Worm (Caenorhabditis elegans) whole organism, L3 larva: Measurements from ENCODE around the gene evl-14.

Experiments used
- R02D3.7 ChIP-seq: fragments of 150-350 bp; optimal IDR thresholded peaks from 2 replicates; lab custom pipeline; 2014; ENCODE audit warnings: missing biosample characterization, missing genetic modification characterization
- ZK546.5 ChIP-seq: sonication (generic microtip); optimal IDR thresholded peaks from 2 replicates; lab custom pipeline; 2017; ENCODE audit warnings: missing biosample characterization, missing genetic modification characterization
- aly-2 ChIP-seq: fragments of 150-350 bp; optimal IDR thresholded peaks from 2 replicates; lab custom pipeline; 2014; ENCODE audit warnings: missing biosample characterization, missing genetic modification characterization
- ceh-16 ChIP-seq: sonication (generic microtip); optimal IDR thresholded peaks from 2 replicates; lab custom pipeline; 2017; ENCODE audit warnings: missing biosample characterization, missing genetic modification characterization
- ceh-9 ChIP-seq: sonication (generic microtip); optimal IDR thresholded peaks from 2 replicates; lab custom pipeline; 2018; ENCODE audit warnings: missing biosample characterization, missing genetic modification characterization
- egl-5 ChIP-seq: fragments of 150-350 bp; optimal IDR thresholded peaks from 2 replicates; lab custom pipeline; 2017; ENCODE audit warnings: missing biosample characterization, missing genetic modification reagents, missing genetic modification characterization, inconsistent platforms
- elt-1 ChIP-seq: fragments of 150-350 bp; optimal IDR thresholded peaks from 2 replicates; lab custom pipeline; 2014; ENCODE audit warnings: missing biosample characterization, missing genetic modification characterization
- elt-2 ChIP-seq: sonication (generic microtip); optimal IDR thresholded peaks from 2 replicates; lab custom pipeline; 2016; ENCODE audit warnings: missing genetic modification reagents, mild to moderate bottlenecking, missing genetic modification characterization, missing compliant biosample characterization
- elt-3 ChIP-seq, 3 experiments: fragments of 150-350 bp in 1 of 3; sonication (generic microtip) in 2 of 3; optimal IDR thresholded peaks; 2 replicates in 2 of 3; 4 replicates in 1 of 3; lab custom pipeline; 2014 to 2017; ENCODE audit warnings: missing biosample characterization in 3 of 3, missing genetic modification characterization in 3 of 3
- eor-1 ChIP-seq, 2 experiments: fragments of 150-350 bp; optimal IDR thresholded peaks; 2 replicates each; lab custom pipeline; 2014 to 2018; ENCODE audit warnings: missing biosample characterization in 2 of 2, missing genetic modification characterization in 2 of 2
- fkh-10 ChIP-seq: sonication (generic microtip); optimal IDR thresholded peaks from 2 replicates; lab custom pipeline; 2017; ENCODE audit warnings: missing biosample characterization, missing genetic modification reagents, missing genetic modification characterization
- fkh-2 ChIP-seq: fragments of 150-350 bp; optimal IDR thresholded peaks from 2 replicates; lab custom pipeline; 2014; ENCODE audit warnings: missing biosample characterization, missing genetic modification reagents, missing genetic modification characterization
- hmg-11 ChIP-seq: sonication (generic microtip); optimal IDR thresholded peaks from 2 replicates; lab custom pipeline; 2016; ENCODE audit warnings: missing genetic modification characterization, missing compliant biosample characterization
- lin-15B ChIP-seq: fragments of 150-350 bp; optimal IDR thresholded peaks from 2 replicates; lab custom pipeline; 2014; ENCODE audit warnings: missing biosample characterization, missing genetic modification characterization
- lin-39 ChIP-seq: fragments of 150-350 bp; optimal IDR thresholded peaks from 2 replicates; lab custom pipeline; 2018; ENCODE audit warnings: missing biosample characterization, missing genetic modification reagents, missing genetic modification characterization
- lsy-12 ChIP-seq: sonication (generic microtip); optimal IDR thresholded peaks from 2 replicates; lab custom pipeline; 2016; ENCODE audit warnings: mild to moderate bottlenecking, missing genetic modification characterization, missing compliant biosample characterization
- mdl-1 ChIP-seq: fragments of 150-350 bp; optimal IDR thresholded peaks from 2 replicates; lab custom pipeline; 2014; ENCODE audit warnings: missing biosample characterization, missing genetic modification characterization
- mml-1 ChIP-seq: fragments of 150-350 bp; sonication (generic microtip); optimal IDR thresholded peaks from 3 replicates; lab custom pipeline; 2014; ENCODE audit warnings: missing biosample characterization, missing genetic modification characterization
- nfya-1 ChIP-seq: sonication (generic microtip); optimal IDR thresholded peaks from 2 replicates; lab custom pipeline; 2017; ENCODE audit warnings: missing genetic modification characterization, mild to moderate bottlenecking, missing compliant biosample characterization, antibody characterized with exemption, moderate library complexity; ENCODE audit not compliant: insufficient read depth
- nhr-11 ChIP-seq: fragments of 150-350 bp; optimal IDR thresholded peaks from 2 replicates; lab custom pipeline; 2014; ENCODE audit warnings: missing biosample characterization, missing genetic modification characterization
- nhr-23 ChIP-seq: fragments of 150-350 bp; optimal IDR thresholded peaks from 2 replicates; lab custom pipeline; 2014; ENCODE audit warnings: missing biosample characterization, missing genetic modification reagents, missing genetic modification characterization
- nhr-237 ChIP-seq: fragments of 150-350 bp; optimal IDR thresholded peaks from 2 replicates; lab custom pipeline; 2014; ENCODE audit warnings: missing biosample characterization, missing genetic modification characterization
- nhr-25 ChIP-seq: sonication (generic microtip); optimal IDR thresholded peaks from 2 replicates; lab custom pipeline; 2017; ENCODE audit warnings: missing biosample characterization, missing genetic modification characterization
- nhr-28 ChIP-seq: fragments of 150-350 bp; optimal IDR thresholded peaks from 2 replicates; lab custom pipeline; 2014; ENCODE audit warnings: missing biosample characterization, missing genetic modification characterization
- nhr-43 ChIP-seq: sonication (generic microtip); optimal IDR thresholded peaks from 2 replicates; lab custom pipeline; 2016; ENCODE audit warnings: mild to moderate bottlenecking, missing genetic modification characterization, missing compliant biosample characterization; ENCODE audit not compliant: poor library complexity, severe bottlenecking
- nhr-76 ChIP-seq: fragments of 150-350 bp; sonication (generic microtip); optimal IDR thresholded peaks from 5 replicates; lab custom pipeline; 2014; ENCODE audit warnings: missing biosample characterization, missing genetic modification characterization
- nhr-77 ChIP-seq: fragments of 150-350 bp; optimal IDR thresholded peaks from 2 replicates; lab custom pipeline; 2014; ENCODE audit warnings: missing biosample characterization, missing genetic modification characterization
- pha-4 ChIP-seq: fragments of 150-350 bp; optimal IDR thresholded peaks from 2 replicates; lab custom pipeline; 2014; ENCODE audit warnings: missing biosample characterization, missing genetic modification reagents, missing genetic modification characterization
- snpc-4 ChIP-seq: fragments of 150-350 bp; optimal IDR thresholded peaks from 2 replicates; lab custom pipeline; 2014; ENCODE audit warnings: missing biosample characterization, missing genetic modification characterization
- tbx-2 ChIP-seq: sonication (generic microtip); optimal IDR thresholded peaks from 2 replicates; lab custom pipeline; 2016; ENCODE audit warnings: mild to moderate bottlenecking, missing genetic modification characterization, missing compliant biosample characterization
- zag-1 ChIP-seq: fragments of 150-350 bp; optimal IDR thresholded peaks from 2 replicates; lab custom pipeline; 2014; ENCODE audit warnings: missing biosample characterization, missing genetic modification characterization
- ztf-11 ChIP-seq: fragments of 150-350 bp; optimal IDR thresholded peaks from 2 replicates; lab custom pipeline; 2014; ENCODE audit warnings: missing biosample characterization, missing genetic modification characterization
- ztf-4 ChIP-seq: fragments of 150-350 bp; optimal IDR thresholded peaks from 2 replicates; lab custom pipeline; 2014; ENCODE audit warnings: missing biosample characterization, missing genetic modification characterization

Gene evl-14

DNA sequence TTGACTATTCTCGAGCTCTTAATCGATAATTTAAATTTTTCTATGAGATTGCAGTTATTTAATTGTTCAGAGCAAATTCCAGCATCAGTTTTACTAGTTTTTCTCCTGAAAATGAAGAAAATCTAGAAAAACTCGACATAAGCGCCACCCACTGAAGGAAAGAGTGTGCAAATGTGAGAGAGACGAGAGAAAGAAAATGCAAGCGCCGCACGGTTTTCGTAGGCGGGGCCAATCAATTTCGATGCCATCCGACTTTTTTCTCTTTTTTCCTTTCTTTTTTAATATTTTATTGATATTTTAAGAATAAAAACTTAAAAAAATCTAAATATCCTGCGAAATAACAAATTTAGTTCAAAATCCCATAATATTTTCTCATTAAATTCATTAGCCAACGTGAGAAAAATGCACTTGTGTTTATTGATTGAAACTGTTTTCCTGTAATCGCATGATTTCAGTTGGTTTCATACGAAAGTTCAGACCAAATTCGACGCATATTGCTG is 19.7 kb upstream of the evl-14 start, which contains the start of gene cdk-12 (continued):
- TF ChIP-seq tbx-2 (tag; lab: Kevin White, UChicago), result no peak
- TF ChIP-seq nhr-23 (tag; lab: Kevin White, UChicago), result peak; percentile 16
- TF ChIP-seq, all 47 proteins: peak for 9

DNA sequence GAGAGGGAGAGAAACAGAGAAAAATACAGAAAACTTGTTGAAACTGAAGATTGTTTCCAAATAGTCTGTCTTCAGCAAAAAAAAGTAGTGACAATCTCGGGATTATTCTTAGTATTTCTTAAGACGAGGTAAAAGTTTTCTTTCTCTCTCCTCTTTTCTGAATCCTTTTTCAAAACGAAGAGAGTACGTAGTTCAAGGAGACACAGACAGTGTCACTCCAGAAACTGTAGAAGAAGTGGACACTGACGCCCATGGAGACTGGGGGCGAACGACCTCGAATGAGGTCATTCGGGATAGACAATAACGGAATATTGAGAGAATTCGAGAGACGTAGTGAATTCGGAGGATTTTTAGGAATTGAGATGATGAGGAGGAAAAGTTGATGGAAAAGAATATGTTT is 18.1 kb upstream of the evl-14 start, which contains the start of gene gly-6:
Gene gly-6 (minus strand): TSS at position 245 of the 400 bp plus-strand sequence.
- TF ChIP-seq nhr-23 (tag; lab: Kevin White, UChicago) (peak; percentile 76), pha-4 (tag; lab: Kevin White, UChicago) (no peak), nhr-25 (tag; lab: Kevin White, UChicago) (peak; percentile 66), ceh-9 (no peak), nhr-237 (no peak), hmg-11 (tag; lab: Kevin White, UChicago) (no peak), nhr-76 (tag; lab: Kevin White, UChicago) (no peak), nfya-1 (tag; lab: Kevin White, UChicago) (no peak)

DNA sequence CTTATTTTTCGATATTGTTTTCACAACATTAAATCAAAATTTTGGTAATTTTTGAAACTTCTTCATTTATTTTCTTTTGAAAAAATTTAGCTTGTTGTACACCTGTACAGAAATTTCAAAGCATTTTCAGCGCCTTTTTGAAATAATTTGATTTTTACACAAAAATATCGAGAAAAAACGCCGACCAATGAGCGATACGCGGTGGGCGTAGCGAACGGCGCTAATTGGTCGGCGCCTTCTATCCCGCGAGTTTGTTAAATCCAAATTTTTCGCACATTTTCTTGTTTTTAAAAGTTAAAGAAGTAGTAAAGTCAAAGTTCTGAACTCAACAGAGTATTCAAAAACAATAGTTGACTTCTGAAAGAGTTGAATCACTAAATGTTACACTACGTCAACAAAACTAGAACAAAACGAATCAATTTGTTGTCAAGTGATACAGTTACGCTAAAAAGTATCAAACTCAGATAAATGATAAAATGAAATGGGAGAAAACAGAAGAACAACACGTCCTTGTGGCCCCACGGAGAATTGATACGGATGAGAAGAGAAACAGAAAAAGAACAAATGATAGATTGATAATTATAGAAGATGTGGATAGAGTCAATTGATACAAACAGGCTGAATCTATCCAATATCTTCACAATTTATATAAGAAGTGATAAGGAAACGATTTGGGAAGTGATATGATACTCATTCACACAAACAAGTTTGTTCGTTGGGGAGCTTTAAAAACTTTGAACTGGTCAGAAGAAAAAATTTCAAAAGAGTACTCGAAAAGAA is 15.5 kb upstream of the evl-14 start:
- TF ChIP-seq elt-2, result no peak
- TF ChIP-seq nhr-76 (tag; lab: Kevin White, UChicago), result no peak
- peak; percentile 44 for TF ChIP-seq nhr-43
- no peak for TF ChIP-seq lsy-12 (tag; lab: Kevin White, UChicago)
- TF ChIP-seq tbx-2 (tag; lab: Kevin White, UChicago), result no peak
- no peak for TF ChIP-seq aly-2
- no peak for TF ChIP-seq fkh-2 (tag; lab: Kevin White, UChicago)
- no peak for TF ChIP-seq hmg-11 (tag; lab: Kevin White, UChicago)
- peak; percentile 90 for TF ChIP-seq nfya-1 (tag; lab: Kevin White, UChicago)
- TF ChIP-seq R02D3.7 (tag; lab: Kevin White, UChicago), result no peak
- peak in 2 of 3 experiments; percentile 13 to 98 for TF ChIP-seq elt-3 (tag; optimal IDR thresholded peaks at IDR 0.05; lab: Kevin White, UChicago)
- no peak for TF ChIP-seq nhr-25 (tag; lab: Kevin White, UChicago)
- TF ChIP-seq nhr-23 (tag; lab: Kevin White, UChicago), result peak; percentile 77
- TF ChIP-seq mml-1 (tag; lab: Kevin White, UChicago), result no peak

DNA sequence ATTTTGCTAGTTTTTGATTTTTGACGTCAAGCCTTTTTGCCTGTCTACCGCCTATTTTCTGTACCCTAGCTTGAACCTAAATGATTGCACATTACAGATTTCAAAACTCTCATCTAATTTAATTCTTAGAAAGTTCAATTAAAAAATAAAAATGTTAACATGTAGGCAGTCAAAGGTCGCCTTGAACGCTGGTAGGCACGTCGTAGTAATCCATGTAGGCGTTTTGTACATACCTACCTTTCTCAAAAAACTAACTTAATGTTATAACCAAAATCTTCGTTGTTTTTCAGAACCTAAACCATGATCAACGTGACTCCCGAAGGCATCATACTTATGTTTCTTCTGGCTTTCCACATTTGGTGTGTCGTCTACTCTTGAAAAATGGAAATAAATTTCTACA is 10.9 kb upstream of the evl-14 start, which contains the start of gene H38K22.9:
Gene H38K22.9 (plus strand): TSS at position 301 of the 400 bp plus-strand sequence.
- TF ChIP-seq R02D3.7 (tag; lab: Kevin White, UChicago) (no peak), nhr-23 (tag; lab: Kevin White, UChicago) (peak; percentile 20), nhr-43 (peak; percentile 43), tbx-2 (tag; lab: Kevin White, UChicago) (no peak)

DNA sequence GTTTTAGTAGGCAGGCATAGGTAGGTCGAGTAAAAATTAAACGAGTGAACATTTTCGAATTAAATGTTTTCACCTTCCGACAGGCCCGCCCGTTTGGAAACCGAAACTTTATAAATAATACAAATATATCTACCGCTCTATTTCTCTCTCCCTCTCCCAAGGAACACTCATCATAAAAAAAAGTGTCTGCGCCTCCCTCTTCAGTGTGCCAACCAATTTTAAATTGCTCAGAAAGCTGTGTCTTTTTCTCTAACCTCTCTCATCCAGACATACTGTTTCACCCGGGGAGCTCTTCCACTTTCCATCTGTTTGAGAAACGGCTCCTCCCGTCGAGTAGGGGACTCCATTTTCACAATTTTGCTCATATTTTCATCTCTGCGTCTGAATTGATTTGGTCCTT is 10.2 kb upstream of the evl-14 start:
- no peak for TF ChIP-seq mml-1 (tag; lab: Kevin White, UChicago)
- peak; percentile 68 for TF ChIP-seq nfya-1 (tag; lab: Kevin White, UChicago)
- peak; percentile 8 for TF ChIP-seq nhr-43
- TF ChIP-seq egl-5 (tag; lab: Kevin White, UChicago), result peak; percentile 62
- peak; percentile 39 for TF ChIP-seq lin-15B (tag; lab: Kevin White, UChicago)
- no peak for TF ChIP-seq elt-1
- TF ChIP-seq fkh-10 (GFP tag; lab: Kevin White, UChicago), result no peak
- TF ChIP-seq lin-39, result peak; percentile 78
- peak; percentile 16 for TF ChIP-seq snpc-4 (tag; lab: Kevin White, UChicago)
- TF ChIP-seq hmg-11 (tag; lab: Kevin White, UChicago), result peak; percentile 47
- TF ChIP-seq pha-4 (tag; lab: Kevin White, UChicago), result peak; percentile 60
- no peak for TF ChIP-seq nhr-11

DNA sequence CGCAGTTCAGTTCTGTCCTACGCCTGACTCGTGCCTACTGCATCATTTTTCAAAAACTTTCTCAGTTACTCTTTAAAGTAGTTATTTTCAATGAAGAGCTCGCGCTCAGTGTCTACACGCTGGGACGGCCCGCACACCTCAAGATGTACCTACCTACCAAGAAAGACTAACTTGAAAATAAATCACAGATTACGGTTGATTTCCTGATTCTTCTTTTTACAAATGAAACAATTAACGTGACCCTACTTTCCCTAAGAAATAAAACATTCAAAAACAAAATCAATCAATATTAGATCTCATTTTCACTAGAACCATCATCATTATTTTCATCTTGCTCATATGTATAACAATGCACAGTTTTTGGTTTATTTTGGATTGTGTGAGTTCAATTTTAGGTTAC is 8.5 kb upstream of the evl-14 start, which contains the start of gene H38K22.7:
Gene H38K22.7 (plus strand): TSS at position 301 of the 400 bp plus-strand sequence.
- TF ChIP-seq ceh-9, result no peak
- no peak for TF ChIP-seq zag-1 (tag; lab: Kevin White, UChicago)
- no peak for TF ChIP-seq mdl-1 (tag; lab: Kevin White, UChicago)
- TF ChIP-seq lin-39, result no peak
- no peak for TF ChIP-seq nhr-28
- no peak for TF ChIP-seq ceh-16 (tag; lab: Kevin White, UChicago)
- no peak for TF ChIP-seq ZK546.5 (tag; lab: Kevin White, UChicago)
- no peak for TF ChIP-seq ztf-11 (tag; lab: Kevin White, UChicago)
- no peak for TF ChIP-seq ztf-4 (tag; lab: Kevin White, UChicago)
- no peak for TF ChIP-seq eor-1 (tag; optimal IDR thresholded peaks at IDR 0.05; lab: Kevin White, UChicago)
- no peak for TF ChIP-seq nhr-76 (tag; lab: Kevin White, UChicago)
- TF ChIP-seq nhr-77, result no peak
